Worm (Caenorhabditis elegans): ENCODE results near the gene F13B12.2.

ce11 chrIV:10466398-10466797 lies 37.5 kb upstream of the F13B12.2 start:
- TF ChIP-seq dmd-9 (GFP tag; IDR thresholded peaks at IDR 0.05) (no peak), fos-1 (tag; optimal IDR thresholded peaks at IDR 0.05) (no peak), ZK546.5 (tag; optimal IDR thresholded peaks at IDR 0.05) (no peak), unc-62 (GFP tag; optimal IDR thresholded peaks at IDR 0.05 in 1 of 2) (no peak), unc-62 (tag; optimal IDR thresholded peaks at IDR 0.05) (no peak), cey-2 (tag; optimal IDR thresholded peaks at IDR 0.05; ENCODE audit: borderline replicate concordance, insufficient read depth) (no peak), zip-11 (GFP tag; IDR thresholded peaks at IDR 0.05) (no peak), mep-1 (tag; optimal IDR thresholded peaks at IDR 0.05) (no peak), skn-1 (tag; optimal IDR thresholded peaks at IDR 0.05) (no peak), nhr-48 (tag; optimal IDR thresholded peaks at IDR 0.05) (no peak), unc-39 (tag; optimal IDR thresholded peaks at IDR 0.05) (no peak), zfp-2 (tag; optimal IDR thresholded peaks at IDR 0.05) (no peak), lin-15B (tag; optimal IDR thresholded peaks at IDR 0.05) (no peak), nhr-25 (tag; optimal IDR thresholded peaks at IDR 0.05; ENCODE audit: borderline replicate concordance, insufficient read depth) (no peak), lin-39 (tag; optimal IDR thresholded peaks at IDR 0.05) (no peak)

Measured in whole organism, L4 larva.